Worm (Caenorhabditis elegans) whole organism, early embryonic: Measurements from ENCODE around the gene Y75B8A.34.
"Not testable (repeated sequence)": the region's sequence is repeated elsewhere in the genome, so short reads cannot be mapped to it uniquely, and the experiment has no call there.

Experiments used
- ama-1 ChIP-seq: fragments of 150-350 bp; optimal IDR thresholded peaks from 2 replicates; lab custom pipeline; 2014
- ceh-36 ChIP-seq: sonication (generic microtip); optimal IDR thresholded peaks from 2 replicates; lab custom pipeline; 2016; ENCODE audit warnings: missing genetic modification characterization, inconsistent platforms, missing compliant biosample characterization
- flt-1 ChIP-seq: fragments of 200-800 bp; sonication (Bioruptor generic); IDR thresholded peaks from 2 replicates; pipeline ENCODE4 v1.3.6; 2022; ENCODE audit warnings: missing genetic modification characterization, missing compliant biosample characterization
- hmg-4 ChIP-seq: fragments of 200-800 bp; sonication (Bioruptor generic); optimal IDR thresholded peaks from 2 replicates; lab custom pipeline; 2018; ENCODE audit warnings: mild to moderate bottlenecking, missing genetic modification characterization, missing compliant biosample characterization

DNA sequence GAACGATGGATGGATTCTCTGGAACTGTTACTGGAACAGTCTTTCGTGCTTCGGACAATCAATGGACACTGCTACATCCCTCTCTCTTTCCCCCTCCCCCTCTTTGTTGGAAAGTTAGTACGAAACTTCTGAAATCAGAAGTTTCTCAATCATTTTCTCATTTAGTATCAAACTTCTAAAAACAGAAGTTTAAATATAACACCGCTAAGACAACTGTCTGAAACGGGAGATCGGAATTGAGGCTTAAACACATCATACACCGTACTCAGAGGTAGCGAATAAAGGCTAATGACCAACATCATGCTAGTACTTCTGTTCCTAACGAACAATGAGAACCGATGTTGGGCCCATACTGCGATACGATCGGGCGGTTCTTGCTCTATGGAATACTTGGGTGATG lies 27.2 kb downstream of the Y75B8A.34 start, which contains the start of gene Y49E10.30:
- TF ChIP-seq ceh-36 (tag; lab: Kevin White, UChicago); ama-1; flt-1 (GFP tag; lab: Robert Waterston, UW); hmg-4 (GFP tag; lab: Kevin White, UChicago): not testable (repeated sequence)
